Fruit fly (Drosophila melanogaster) whole organism, adult: Measurements from ENCODE around the gene CG31559.

Experiments
- CG12768 ChIP-seq: fragments of 200-800 bp; sonication (Bioruptor generic); optimal IDR thresholded peaks from 2 replicates; lab custom pipeline; 2017; ENCODE audit warnings: missing biosample characterization, missing genetic modification characterization, mild to moderate bottlenecking, moderate library complexity, missing genetic modification reagents
- CG14711 ChIP-seq: fragments of 200-800 bp; sonication (Bioruptor generic); optimal IDR thresholded peaks from 2 replicates; lab custom pipeline; 2018; ENCODE audit warnings: missing biosample characterization, mild to moderate bottlenecking, missing genetic modification characterization, moderate library complexity
- CG1620 ChIP-seq: fragments of 200-800 bp; sonication (Bioruptor generic); optimal IDR thresholded peaks from 2 replicates; lab custom pipeline; 2016; ENCODE audit warnings: missing biosample characterization, missing genetic modification characterization
- CG7045 ChIP-seq: fragments of 200-800 bp; sonication (Bioruptor generic); optimal IDR thresholded peaks from 2 replicates; lab custom pipeline; 2017; ENCODE audit warnings: missing biosample characterization, mild to moderate bottlenecking, missing genetic modification characterization
- CG7101 ChIP-seq: fragments of 200-800 bp; sonication (Bioruptor generic); optimal IDR thresholded peaks from 2 replicates; lab custom pipeline; 2018; ENCODE audit warnings: missing biosample characterization, mild to moderate bottlenecking, missing genetic modification characterization, moderate library complexity
- Clk ChIP-seq: fragments of 200-800 bp; sonication (Bioruptor generic); optimal IDR thresholded peaks from 2 replicates; lab custom pipeline; 2017; ENCODE audit warnings: missing biosample characterization, missing genetic modification characterization
- bab1 ChIP-seq: fragments of 200-800 bp; sonication (Bioruptor generic); optimal IDR thresholded peaks from 3 replicates; lab custom pipeline; 2019; ENCODE audit warnings: missing biosample characterization, mild to moderate bottlenecking, missing genetic modification characterization, moderate library complexity
- cic ChIP-seq: fragments of 200-800 bp; sonication (Bioruptor generic); optimal IDR thresholded peaks from 2 replicates; lab custom pipeline; 2017; ENCODE audit warnings: missing biosample characterization, mild to moderate bottlenecking, missing genetic modification characterization, moderate library complexity
- kay ChIP-seq: fragments of 200-800 bp; sonication (Bioruptor generic); peaks from one replicate; lab custom pipeline; 2016; ENCODE audit warnings: missing biosample characterization, missing genetic modification characterization, borderline replicate concordance
- ovo ChIP-seq: fragments of 200-800 bp; sonication (Bioruptor generic); optimal IDR thresholded peaks from 2 replicates; lab custom pipeline; 2016; ENCODE audit warnings: missing biosample characterization, missing genetic modification characterization
- pad ChIP-seq: fragments of 200-800 bp; sonication (Bioruptor generic); optimal IDR thresholded peaks from 3 replicates; lab custom pipeline; 2017; ENCODE audit warnings: missing biosample characterization, missing genetic modification characterization, mild to moderate bottlenecking, moderate library complexity, missing genetic modification reagents
- tj ChIP-seq: fragments of 200-800 bp; sonication (Bioruptor generic); optimal IDR thresholded peaks from 3 replicates; lab custom pipeline; 2017; ENCODE audit warnings: missing biosample characterization, mild to moderate bottlenecking, missing genetic modification characterization, moderate library complexity

- TF ChIP-seq cic (GFP tag; lab: Kevin White, UChicago) (no peak), kay (GFP tag; lab: Kevin White, UChicago) (no peak), bab1 (no peak), Clk (no peak), ovo (GFP tag; lab: Kevin White, UChicago) (no peak), CG12768 (GFP tag; lab: Kevin White, UChicago) (no peak), CG7101 (no peak), tj (no peak), CG7045 (GFP tag; lab: Kevin White, UChicago) (no peak), CG1620 (GFP tag; lab: Kevin White, UChicago) (no peak), pad (GFP tag; lab: Kevin White, UChicago) (no peak), CG14711 (tag; lab: Kevin White, UChicago) (no peak)
Observed at dm6 chr3R:6105160-6105559, 51.9 kb downstream of the CG31559 start.
